Fruit fly (Drosophila melanogaster): ENCODE measurements around the gene SmydA-8.

Gene SmydA-8

DNA sequence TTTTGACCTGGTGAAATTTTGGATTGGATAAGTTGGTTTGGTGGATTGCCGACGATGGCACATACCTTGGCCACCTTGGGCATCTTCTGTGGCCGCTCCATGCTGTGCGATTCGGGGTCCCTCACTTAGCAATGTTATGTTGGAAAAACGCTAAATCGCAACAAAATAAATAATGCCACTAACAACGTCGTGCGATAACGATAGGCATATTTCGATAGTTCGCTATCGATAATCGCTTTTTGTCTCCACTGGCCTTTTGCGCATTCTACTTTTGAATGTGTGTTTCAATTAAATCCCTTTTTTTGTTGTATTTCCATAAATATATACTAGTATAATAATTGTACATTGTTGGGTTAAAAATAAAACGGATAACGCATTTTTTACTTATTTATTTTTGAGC is 36.2 kb upstream of the SmydA-8 start, which contains the start of gene crn (continued):
- TF ChIP-seq pfk (GFP tag; optimal IDR thresholded peaks at IDR 0.05) (no peak), pita (GFP tag; optimal IDR thresholded peaks at IDR 0.05) (no peak), CG13287 (GFP tag; IDR thresholded peaks at IDR 0.05; ENCODE audit: partially characterized antibody) (peak; percentile 70), ssp (GFP tag; IDR thresholded peaks at IDR 0.05) (no peak), Gug (GFP tag; IDR thresholded peaks at IDR 0.05) (no peak), cwo (GFP tag; optimal IDR thresholded peaks at IDR 0.05) (no peak), onecut (GFP tag; IDR thresholded peaks at IDR 0.05) (no peak), CG17186 (GFP tag; optimal IDR thresholded peaks at IDR 0.05) (peak; percentile 22), lbe (GFP tag; optimal IDR thresholded peaks at IDR 0.05) (no peak), scrt (GFP tag; optimal IDR thresholded peaks at IDR 0.05) (no peak), al (GFP tag; IDR thresholded peaks at IDR 0.05) (no peak), Xbp1 (GFP tag; optimal IDR thresholded peaks at IDR 0.05) (no peak), CG3065 (GFP tag; optimal IDR thresholded peaks at IDR 0.05) (no peak), CG6854 (GFP tag; optimal IDR thresholded peaks at IDR 0.05) (no peak), aop (GFP tag; IDR thresholded peaks at IDR 0.05) (no peak), MBD-R2 (GFP tag; IDR thresholded peaks at IDR 0.05) (peak; percentile 70), gro (GFP tag; optimal IDR thresholded peaks at IDR 0.05) (no peak), CG8944 (GFP tag; optimal IDR thresholded peaks at IDR 0.05) (no peak), z (GFP tag; IDR thresholded peaks at IDR 0.05) (no peak), ftz-f1 (GFP tag; optimal IDR thresholded peaks at IDR 0.05) (no peak), CG10274 (GFP tag; optimal IDR thresholded peaks at IDR 0.05) (no peak), Oaz (GFP tag; IDR thresholded peaks at IDR 0.05) (no peak), gfzf (GFP tag; optimal IDR thresholded peaks at IDR 0.05) (no peak), CG17328 (GFP tag; IDR thresholded peaks at IDR 0.05) (no peak), sr (GFP tag; IDR thresholded peaks at IDR 0.05) (no peak), CG30403 (GFP tag; optimal IDR thresholded peaks at IDR 0.05) (no peak), CG4617 (GFP tag; optimal IDR thresholded peaks at IDR 0.05; ENCODE audit: borderline replicate concordance) (peak; percentile 44), corto (GFP tag; optimal IDR thresholded peaks at IDR 0.05) (no peak), wek (GFP tag; optimal IDR thresholded peaks at IDR 0.05) (no peak), CG14710 (tag; optimal IDR thresholded peaks at IDR 0.05) (peak; percentile 6), Ssrp (tag; optimal IDR thresholded peaks at IDR 0.05) (no peak), Opbp (GFP tag; IDR thresholded peaks at IDR 0.05; ENCODE audit: partially characterized antibody) (peak; percentile 77; the same call in 2 of the 3 replicates), CG3407 (GFP tag; optimal IDR thresholded peaks at IDR 0.05) (no peak), emc (GFP tag; optimal IDR thresholded peaks at IDR 0.05) (no peak), Kr (GFP tag; optimal IDR thresholded peaks at IDR 0.05) (no peak), Poxn (GFP tag; IDR thresholded peaks at IDR 0.05) (no peak), CG42726 (GFP tag; IDR thresholded peaks at IDR 0.05; ENCODE audit: partially characterized antibody) (no peak), CG8924 (tag; optimal IDR thresholded peaks at IDR 0.05) (no peak), CG7963 (GFP tag; IDR thresholded peaks at IDR 0.05; ENCODE audit: partially characterized antibody) (peak; percentile 68), CG11398 (GFP tag; optimal IDR thresholded peaks at IDR 0.05) (no peak), hb (GFP tag; IDR thresholded peaks at IDR 0.05; ENCODE audit: partially characterized antibody) (peak; percentile 79; the same call in 2 of the 3 replicates), sc (optimal IDR thresholded peaks at IDR 0.05) (no peak), sc (GFP tag; optimal IDR thresholded peaks at IDR 0.05) (no peak), CG9876 (GFP tag; optimal IDR thresholded peaks at IDR 0.05) (no peak), CG1529 (GFP tag; optimal IDR thresholded peaks at IDR 0.05) (no peak), Drgx (GFP tag; IDR thresholded peaks at IDR 0.05) (no peak), Hsf (GFP tag; optimal IDR thresholded peaks at IDR 0.05) (no peak), CG2116 (GFP tag; optimal IDR thresholded peaks at IDR 0.05) (peak; percentile 56), CG34376 (GFP tag; optimal IDR thresholded peaks at IDR 0.05) (no peak), stc (GFP tag; IDR thresholded peaks at IDR 0.05) (no peak), sisA (GFP tag; IDR thresholded peaks at IDR 0.05) (no peak), crol (GFP tag; IDR thresholded peaks at IDR 0.05) (no peak)
